Worm (Caenorhabditis elegans) whole organism, L1 larva: ENCODE data around the gene T19H12.12.

Experiments
- C34B4.2 ChIP-seq: sonication (generic microtip); optimal IDR thresholded peaks from 2 replicates; lab custom pipeline; 2017; ENCODE audit warnings: mild to moderate bottlenecking, missing genetic modification characterization, missing compliant biosample characterization
- alr-1 ChIP-seq: fragments of 200-800 bp; sonication (Bioruptor generic); optimal IDR thresholded peaks from 2 replicates; lab custom pipeline; 2018; ENCODE audit warnings: borderline replicate concordance, mild to moderate bottlenecking, missing genetic modification characterization, missing compliant biosample characterization
- aly-2 ChIP-seq: fragments of 150-350 bp; optimal IDR thresholded peaks from 2 replicates; lab custom pipeline; 2014; ENCODE audit warnings: missing biosample characterization, missing genetic modification characterization
- blmp-1 ChIP-seq: fragments of 150-350 bp; optimal IDR thresholded peaks from 2 replicates; lab custom pipeline; 2014; ENCODE audit warnings: missing biosample characterization, missing genetic modification characterization
- ceh-63 ChIP-seq: fragments of 200-800 bp; sonication (Bioruptor generic); optimal IDR thresholded peaks from 2 replicates; lab custom pipeline; 2018; ENCODE audit warnings: mild to moderate bottlenecking, missing genetic modification characterization, missing compliant biosample characterization
- dsc-1 ChIP-seq: sonication (generic microtip); optimal IDR thresholded peaks from 2 replicates; lab custom pipeline; 2016; ENCODE audit warnings: mild to moderate bottlenecking, missing genetic modification characterization, missing compliant biosample characterization
- efl-1 ChIP-seq, 4 experiments: fragments of 150-350 bp; optimal IDR thresholded peaks in 3 of 4; peaks in 1 of 4; 1 replicate in 1 of 4; 2 replicates in 3 of 4; lab custom pipeline; 2014; ENCODE audit warnings: missing biosample characterization in 2 of 4, missing genetic modification characterization in 2 of 4, missing genetic modification reagents in 2 of 4
- efl-3 ChIP-seq: fragments of 200-800 bp; sonication (Bioruptor generic); optimal IDR thresholded peaks from 2 replicates; lab custom pipeline; 2018; ENCODE audit warnings: mild to moderate bottlenecking, missing genetic modification characterization, missing compliant biosample characterization
- egl-13 ChIP-seq: sonication (generic microtip); optimal IDR thresholded peaks from 2 replicates; lab custom pipeline; 2016; ENCODE audit warnings: missing genotype, missing genetic modification reagents, missing genetic modification characterization, missing compliant biosample characterization
- elt-2 ChIP-seq: sonication (generic microtip); optimal IDR thresholded peaks from 2 replicates; lab custom pipeline; 2016; ENCODE audit warnings: missing genetic modification characterization, mild to moderate bottlenecking, inconsistent platforms, missing compliant biosample characterization, missing genetic modification reagents
- isw-1 ChIP-seq: fragments of 200-800 bp; sonication (Bioruptor generic); IDR thresholded peaks from 2 replicates; pipeline ENCODE4 v1.3.6; 2022; ENCODE audit warnings: missing genetic modification characterization, missing compliant biosample characterization
- lin-13 ChIP-seq: fragments of 150-350 bp; optimal IDR thresholded peaks from 2 replicates; lab custom pipeline; 2014; ENCODE audit warnings: missing biosample characterization, missing genetic modification reagents, missing genetic modification characterization
- lsy-2 ChIP-seq, 2 experiments: fragments of 150-350 bp; optimal IDR thresholded peaks; 2 replicates each; lab custom pipeline; 2014; ENCODE audit warnings: missing biosample characterization in 2 of 2, missing genetic modification characterization in 2 of 2
- nhr-11 ChIP-seq: fragments of 150-350 bp; optimal IDR thresholded peaks from 2 replicates; lab custom pipeline; 2014; ENCODE audit warnings: missing biosample characterization, missing genetic modification characterization
- nhr-12 ChIP-seq: sonication (generic microtip); optimal IDR thresholded peaks from 2 replicates; lab custom pipeline; 2017; ENCODE audit warnings: missing biosample characterization, missing genetic modification characterization
- nhr-19 ChIP-seq: fragments of 200-800 bp; sonication (Bioruptor generic); conservative IDR thresholded peaks from 2 replicates; pipeline ENCODE4 v1.3.6; 2022; ENCODE audit warnings: missing genetic modification characterization, missing compliant biosample characterization
- nhr-20 ChIP-seq: sonication (generic microtip); optimal IDR thresholded peaks from 2 replicates; lab custom pipeline; 2016; ENCODE audit warnings: mild to moderate bottlenecking, missing genetic modification characterization, missing compliant biosample characterization
- nhr-237 ChIP-seq: fragments of 150-350 bp; optimal IDR thresholded peaks from 2 replicates; lab custom pipeline; 2014; ENCODE audit warnings: missing biosample characterization, missing genetic modification characterization
- nhr-47 ChIP-seq: sonication (generic microtip); optimal IDR thresholded peaks from 2 replicates; lab custom pipeline; 2016; ENCODE audit warnings: mild to moderate bottlenecking, missing genetic modification characterization, moderate library complexity, missing compliant biosample characterization
- nhr-76 ChIP-seq: sonication (generic microtip); optimal IDR thresholded peaks from 2 replicates; lab custom pipeline; 2017; ENCODE audit warnings: missing biosample characterization, missing genetic modification characterization
- nhr-84 ChIP-seq: sonication (generic microtip); optimal IDR thresholded peaks from 2 replicates; lab custom pipeline; 2017; ENCODE audit warnings: missing biosample characterization, missing genetic modification characterization
- nhr-85 ChIP-seq: sonication (generic microtip); peaks from one replicate; lab custom pipeline; 2016; ENCODE audit warnings: missing genetic modification characterization, inconsistent platforms, missing compliant biosample characterization
- pag-3 ChIP-seq: sonication (generic microtip); optimal IDR thresholded peaks from 2 replicates; lab custom pipeline; 2017; ENCODE audit warnings: missing genetic modification characterization, mild to moderate bottlenecking, missing compliant biosample characterization, antibody characterized with exemption, borderline replicate concordance; ENCODE audit not compliant: insufficient read depth
- pqm-1 ChIP-seq: sonication (generic microtip); optimal IDR thresholded peaks from 3 replicates; lab custom pipeline; 2017; ENCODE audit warnings: missing biosample characterization, missing genetic modification characterization
- snu-23 ChIP-seq: sonication (generic microtip); optimal IDR thresholded peaks from 2 replicates; lab custom pipeline; 2016; ENCODE audit warnings: missing genetic modification characterization, missing compliant biosample characterization
- tbx-2 ChIP-seq: sonication (generic microtip); optimal IDR thresholded peaks from 2 replicates; lab custom pipeline; 2016; ENCODE audit warnings: missing genetic modification characterization, missing compliant biosample characterization
- tlp-1 ChIP-seq: fragments of 150-350 bp; optimal IDR thresholded peaks from 2 replicates; lab custom pipeline; 2014; ENCODE audit warnings: missing biosample characterization, missing genetic modification characterization
- unc-130 ChIP-seq: fragments of 150-350 bp; optimal IDR thresholded peaks from 2 replicates; lab custom pipeline; 2017; ENCODE audit warnings: missing biosample characterization, missing genetic modification characterization, inconsistent platforms
- unc-30 ChIP-seq: sonication (generic microtip); optimal IDR thresholded peaks from 2 replicates; lab custom pipeline; 2017; ENCODE audit warnings: missing biosample characterization, missing genetic modification characterization
- unc-62 ChIP-seq: fragments of 150-350 bp; optimal IDR thresholded peaks from 2 replicates; lab custom pipeline; 2014; ENCODE audit warnings: missing biosample characterization, missing genetic modification reagents, missing genetic modification characterization
- unc-98 ChIP-seq: fragments of 200-800 bp; sonication (Bioruptor generic); IDR thresholded peaks from 2 replicates; pipeline ENCODE4 v1.3.6; 2022; ENCODE audit warnings: missing genetic modification characterization, missing compliant biosample characterization
- vab-15 ChIP-seq: sonication (generic microtip); optimal IDR thresholded peaks from 2 replicates; lab custom pipeline; 2017; ENCODE audit warnings: missing genotype, mild to moderate bottlenecking, missing genetic modification characterization, missing compliant biosample characterization
- zag-1 ChIP-seq: fragments of 150-350 bp; optimal IDR thresholded peaks from 2 replicates; lab custom pipeline; 2014; ENCODE audit warnings: missing biosample characterization, missing genetic modification characterization
- ztf-4 ChIP-seq: fragments of 150-350 bp; optimal IDR thresholded peaks from 2 replicates; lab custom pipeline; 2014; ENCODE audit warnings: missing biosample characterization, missing genetic modification characterization

The T19H12.12 gene

ce11 chrV:4908591-4908990 is 24.0 kb downstream of the T19H12.12 start, which contains the start of gene ugt-13 (continued):
- TF ChIP-seq aly-2 (tag; lab: Kevin White, UChicago): no peak
- TF ChIP-seq lin-13 (GFP tag; lab: Kevin White, UChicago): no peak
- no peak for TF ChIP-seq ceh-63
- no peak for TF ChIP-seq blmp-1 (tag; lab: Kevin White, UChicago)
- TF ChIP-seq vab-15 (tag; lab: Kevin White, UChicago): no peak
- TF ChIP-seq nhr-19: no peak
- no peak for TF ChIP-seq nhr-12 (tag; lab: Kevin White, UChicago)
- TF ChIP-seq efl-3: no peak
- no peak for TF ChIP-seq alr-1
- peak; percentile 67 for TF ChIP-seq tbx-2
- no peak for TF ChIP-seq dsc-1
- TF ChIP-seq, all 84 proteins: peak for 10

ce11 chrV:4912313-4912712 is 27.7 kb downstream of the T19H12.12 start, which contains the start of gene H23N18.5:
TSS of gene H23N18.5 (minus strand) at chrV:4912381.
- peak; percentile 10 for TF ChIP-seq blmp-1 (tag; lab: Kevin White, UChicago)
- no peak for TF ChIP-seq unc-62 (GFP tag; lab: Kevin White, UChicago)
- peak; percentile 10 for TF ChIP-seq ztf-4
- TF ChIP-seq, all 84 proteins: peak for 2

- TF ChIP-seq nhr-20 (tag; lab: Kevin White, UChicago): no peak
- no peak for TF ChIP-seq unc-30
- TF ChIP-seq snu-23 (GFP tag; lab: Kevin White, UChicago): no peak
- TF ChIP-seq aly-2 (tag; lab: Kevin White, UChicago): no peak
- TF ChIP-seq isw-1 (GFP tag; lab: Robert Waterston, UW): no peak
- TF ChIP-seq pqm-1 (tag; lab: Kevin White, UChicago): no peak
- TF ChIP-seq C34B4.2: no peak
- no peak for TF ChIP-seq efl-1 (optimal IDR thresholded peaks at IDR 0.05; lab: Kevin White, UChicago)
- TF ChIP-seq efl-1 (GFP tag; optimal IDR thresholded peaks at IDR 0.05 in 1 of 2; lab: Kevin White, UChicago): no peak
- TF ChIP-seq egl-13 (tag; lab: Kevin White, UChicago): no peak
- TF ChIP-seq nhr-84 (tag; lab: Kevin White, UChicago): no peak
- no peak for TF ChIP-seq ztf-4
- TF ChIP-seq pag-3 (tag; lab: Kevin White, UChicago): no peak
- TF ChIP-seq unc-98 (GFP tag; lab: Robert Waterston, UW): no peak
- TF ChIP-seq nhr-76: no peak
- TF ChIP-seq nhr-47: no peak
These were observed 29.3 kb downstream of the T19H12.12 start for ce11 chrV:4913853-4914252.

- TF ChIP-seq elt-2 (tag; lab: Kevin White, UChicago) (peak; percentile 75), unc-130 (tag; lab: Kevin White, UChicago) (no peak), ztf-4 (no peak), nhr-76 (no peak), nhr-85 (tag; lab: Kevin White, UChicago) (no peak), tlp-1 (peak; percentile 38)
These were observed 30.3 kb downstream of the T19H12.12 start, which contains the start of gene H23N18.6 for ce11 chrV:4914879-4915278. TSS of gene H23N18.6 (minus strand) at chrV:4915079.

- TF ChIP-seq lsy-2 (tag; optimal IDR thresholded peaks at IDR 0.05; lab: Kevin White, UChicago): no peak
- no peak for TF ChIP-seq nhr-11 (tag; lab: Kevin White, UChicago)
- TF ChIP-seq nhr-12 (tag; lab: Kevin White, UChicago): no peak
- TF ChIP-seq nhr-19: no peak
- TF ChIP-seq zag-1 (tag; lab: Kevin White, UChicago): no peak
- TF ChIP-seq elt-2 (tag; lab: Kevin White, UChicago): no peak
- no peak for TF ChIP-seq ceh-63
- no peak for TF ChIP-seq nhr-85 (tag; lab: Kevin White, UChicago)
- TF ChIP-seq snu-23 (GFP tag; lab: Kevin White, UChicago): no peak
- TF ChIP-seq unc-130 (tag; lab: Kevin White, UChicago): no peak
- TF ChIP-seq nhr-237 (tag; lab: Kevin White, UChicago): no peak
These were observed 33.6 kb downstream of the T19H12.12 start, which contains the start of gene C02E7.7 for ce11 chrV:4918091-4918624. TSS of gene C02E7.7 (minus strand) at chrV:4918574.
